Worm (Caenorhabditis elegans): ENCODE measurements around the gene F22B8.7.

DNA sequence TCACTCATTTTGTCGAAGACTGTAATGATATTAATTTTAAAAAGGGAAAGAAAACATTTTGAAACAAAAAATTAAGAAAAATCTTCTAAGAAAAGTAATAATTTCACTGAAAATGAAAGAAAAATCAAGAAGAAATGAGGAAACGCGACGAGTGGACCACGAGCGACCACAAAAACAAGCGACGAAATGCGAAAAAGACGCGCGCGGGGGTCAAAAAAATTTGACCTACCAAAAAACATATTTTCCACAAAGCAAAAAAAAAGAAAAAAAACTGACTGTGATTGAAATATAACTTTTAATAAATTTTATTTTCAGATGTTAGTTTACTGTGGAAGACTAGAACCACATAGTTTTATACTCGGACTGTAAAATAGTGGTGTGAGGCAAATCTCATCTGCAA, 35.5 kb upstream of the F22B8.7 start, which contains the start of gene F14H3.6:
- no peak for TF ChIP-seq ama-1 (optimal IDR thresholded peaks at IDR 0.05)
- no peak for TF ChIP-seq ceh-13 (GFP tag; optimal IDR thresholded peaks at IDR 0.05)
- no peak for TF ChIP-seq scrt-1 (GFP tag; IDR thresholded peaks at IDR 0.05)
- no peak for TF ChIP-seq hnd-1 (tag; optimal IDR thresholded peaks at IDR 0.05)
- TF ChIP-seq aly-1 (tag; optimal IDR thresholded peaks at IDR 0.05): no peak
- no peak for TF ChIP-seq tra-4 (tag; optimal IDR thresholded peaks at IDR 0.05)

Data from whole organism, early embryonic.